Fruit fly (Drosophila melanogaster) whole organism, prepupa: ENCODE results near the gene CG15771.

Experiments
- CG10631 ChIP-seq: fragments of 200-800 bp; sonication (Bioruptor generic); optimal IDR thresholded peaks from 2 replicates; lab custom pipeline; 2016; ENCODE audit warnings: missing biosample characterization, missing genetic modification characterization
- CG10669 ChIP-seq: fragments of 200-800 bp; sonication (Bioruptor generic); optimal IDR thresholded peaks from 3 replicates; lab custom pipeline; 2018; ENCODE audit warnings: missing biosample characterization, mild to moderate bottlenecking, missing genetic modification characterization, moderate library complexity
- CG11294 ChIP-seq: fragments of 200-800 bp; sonication (Bioruptor generic); IDR thresholded peaks from 2 replicates; pipeline ENCODE4 v1.3.6; 2022; ENCODE audit warnings: missing biosample characterization, missing genetic modification characterization
- CG11762 ChIP-seq: fragments of 200-800 bp; sonication (Bioruptor generic); optimal IDR thresholded peaks from 3 replicates; lab custom pipeline; 2016; ENCODE audit warnings: missing biosample characterization, missing genetic modification characterization; ENCODE audit not compliant: insufficient read depth
- CG11902 ChIP-seq: fragments of 200-800 bp; sonication (Bioruptor generic); optimal IDR thresholded peaks from 3 replicates; lab custom pipeline; 2016; ENCODE audit warnings: missing biosample characterization, missing genetic modification characterization
- CG15336 ChIP-seq: fragments of 200-800 bp; sonication (Bioruptor generic); IDR thresholded peaks from 2 replicates; pipeline ENCODE4 v1.3.6; 2022; ENCODE audit warnings: missing biosample characterization, missing genetic modification characterization
- CG1621 ChIP-seq: fragments of 200-800 bp; sonication (Bioruptor generic); optimal IDR thresholded peaks from 3 replicates; lab custom pipeline; 2018; ENCODE audit warnings: missing biosample characterization, mild to moderate bottlenecking, missing genetic modification characterization
- CG16779 ChIP-seq: fragments of 200-800 bp; sonication (Bioruptor generic); optimal IDR thresholded peaks from 3 replicates; lab custom pipeline; 2017; ENCODE audit warnings: missing biosample characterization, mild to moderate bottlenecking, missing genetic modification characterization
- CG3032 ChIP-seq: fragments of 200-800 bp; optimal IDR thresholded peaks from 2 replicates; lab custom pipeline; 2019; ENCODE audit warnings: missing biosample characterization, mild to moderate bottlenecking, missing genetic modification characterization, moderate library complexity
- CG31627 ChIP-seq: fragments of 200-800 bp; sonication (Bioruptor generic); optimal IDR thresholded peaks from 3 replicates; lab custom pipeline; 2016; ENCODE audit warnings: missing biosample characterization, missing genetic modification characterization
- CG34406 ChIP-seq: fragments of 200-800 bp; sonication (Bioruptor generic); optimal IDR thresholded peaks from 3 replicates; lab custom pipeline; 2016; ENCODE audit warnings: missing biosample characterization, missing genetic modification characterization
- CG4318 ChIP-seq: fragments of 200-800 bp; sonication (Bioruptor generic); optimal IDR thresholded peaks from 3 replicates; lab custom pipeline; 2017; ENCODE audit warnings: missing biosample characterization, mild to moderate bottlenecking, missing genetic modification characterization
- CG6163 ChIP-seq: fragments of 200-800 bp; sonication (Bioruptor generic); IDR thresholded peaks from 3 replicates; pipeline ENCODE4 v1.3.6; 2022; ENCODE audit warnings: missing biosample characterization, missing genetic modification characterization
- CG6276 ChIP-seq: fragments of 200-800 bp; sonication (Bioruptor generic); optimal IDR thresholded peaks from 2 replicates; lab custom pipeline; 2017; ENCODE audit warnings: missing biosample characterization, mild to moderate bottlenecking, missing genetic modification characterization
- CG6808 ChIP-seq: fragments of 200-800 bp; sonication (Bioruptor generic); optimal IDR thresholded peaks from 3 replicates; lab custom pipeline; 2017; ENCODE audit warnings: missing biosample characterization, missing genetic modification characterization, mild to moderate bottlenecking, moderate library complexity, missing genetic modification reagents
- CG6854 ChIP-seq: fragments of 200-800 bp; sonication (Bioruptor generic); optimal IDR thresholded peaks from 2 replicates; lab custom pipeline; 2017; ENCODE audit warnings: missing biosample characterization, mild to moderate bottlenecking, missing genetic modification characterization
- CG7368 ChIP-seq: fragments of 200-800 bp; sonication (Bioruptor generic); optimal IDR thresholded peaks from 3 replicates; lab custom pipeline; 2016; ENCODE audit warnings: missing biosample characterization, missing genetic modification characterization
- CG8119 ChIP-seq: fragments of 200-800 bp; sonication (Bioruptor generic); IDR thresholded peaks from 3 replicates; pipeline ENCODE4 v1.3.6; 2022; ENCODE audit warnings: missing biosample characterization, missing genetic modification characterization
- CG8632 ChIP-seq: fragments of 200-800 bp; sonication (Bioruptor generic); optimal IDR thresholded peaks from 3 replicates; lab custom pipeline; 2016; ENCODE audit warnings: missing biosample characterization, missing genetic modification characterization
- CG9139 ChIP-seq: fragments of 200-800 bp; sonication (Bioruptor generic); optimal IDR thresholded peaks from 3 replicates; lab custom pipeline; 2017; ENCODE audit warnings: missing biosample characterization, mild to moderate bottlenecking, missing genetic modification characterization
- Eip75B ChIP-seq: fragments of 200-800 bp; sonication (Bioruptor generic); optimal IDR thresholded peaks from 3 replicates; lab custom pipeline; 2016; ENCODE audit warnings: missing biosample characterization, missing genetic modification characterization
- Eip78C ChIP-seq: fragments of 200-800 bp; sonication (Bioruptor generic); peaks from one replicate; lab custom pipeline; 2016; ENCODE audit warnings: missing biosample characterization, missing genetic modification characterization
- Eip93F ChIP-seq: fragments of 200-800 bp; sonication (Bioruptor generic); optimal IDR thresholded peaks from 2 replicates; lab custom pipeline; 2016; ENCODE audit warnings: missing biosample characterization, mild to moderate bottlenecking, missing genetic modification characterization
- Ets21C ChIP-seq: fragments of 200-800 bp; sonication (Bioruptor generic); optimal IDR thresholded peaks from 3 replicates; lab custom pipeline; 2016; ENCODE audit warnings: missing biosample characterization, missing genetic modification characterization
- Ets96B ChIP-seq: fragments of 200-800 bp; optimal IDR thresholded peaks from 2 replicates; lab custom pipeline; 2019; ENCODE audit warnings: missing biosample characterization, mild to moderate bottlenecking, missing genetic modification characterization, moderate library complexity
- Gug ChIP-seq: fragments of 200-800 bp; sonication (Bioruptor generic); IDR thresholded peaks from 2 replicates; pipeline ENCODE4 v1.3.6; 2022; ENCODE audit warnings: missing biosample characterization, missing genetic modification characterization
- Hr38 ChIP-seq: sonication (Bioruptor generic); optimal IDR thresholded peaks from 2 replicates; lab custom pipeline; 2016; ENCODE audit warnings: missing biosample characterization, missing genetic modification characterization
- Hr39 ChIP-seq: fragments of 200-800 bp; sonication (Bioruptor generic); optimal IDR thresholded peaks from 2 replicates; lab custom pipeline; 2016; ENCODE audit warnings: missing biosample characterization, missing genetic modification characterization
- Hr4 ChIP-seq: fragments of 200-800 bp; sonication (Bioruptor generic); optimal IDR thresholded peaks from 3 replicates; lab custom pipeline; 2016; ENCODE audit warnings: missing biosample characterization, missing genetic modification characterization
- Lpt ChIP-seq: fragments of 200-800 bp; sonication (Bioruptor generic); optimal IDR thresholded peaks from 3 replicates; lab custom pipeline; 2016; ENCODE audit warnings: missing biosample characterization, missing genetic modification characterization
- Met ChIP-seq: fragments of 200-800 bp; sonication (Bioruptor generic); optimal IDR thresholded peaks from 3 replicates; lab custom pipeline; 2016; ENCODE audit warnings: missing biosample characterization, missing genetic modification characterization
- OdsH ChIP-seq: fragments of 200-800 bp; sonication (Bioruptor generic); optimal IDR thresholded peaks from 3 replicates; lab custom pipeline; 2016; ENCODE audit warnings: missing biosample characterization, missing genetic modification characterization
- Sox102F ChIP-seq: fragments of 200-800 bp; sonication (Bioruptor generic); optimal IDR thresholded peaks from 2 replicates; lab custom pipeline; 2016; ENCODE audit warnings: missing biosample characterization, mild to moderate bottlenecking, missing genetic modification characterization
- Sox15 ChIP-seq: fragments of 200-800 bp; sonication (Bioruptor generic); optimal IDR thresholded peaks from 3 replicates; lab custom pipeline; 2016; ENCODE audit warnings: missing biosample characterization, missing genetic modification characterization
- acj6 ChIP-seq: fragments of 200-800 bp; sonication (Bioruptor generic); optimal IDR thresholded peaks from 3 replicates; lab custom pipeline; 2016; ENCODE audit warnings: missing biosample characterization, missing genetic modification characterization
- cyc ChIP-seq: fragments of 200-800 bp; sonication (Bioruptor generic); optimal IDR thresholded peaks from 3 replicates; lab custom pipeline; 2016; ENCODE audit warnings: missing biosample characterization, missing genetic modification characterization
- dac ChIP-seq: fragments of 200-800 bp; sonication (Bioruptor generic); optimal IDR thresholded peaks from 2 replicates; lab custom pipeline; 2017; ENCODE audit warnings: missing biosample characterization, mild to moderate bottlenecking, missing genetic modification characterization
- esn ChIP-seq: fragments of 200-800 bp; sonication (Bioruptor generic); optimal IDR thresholded peaks from 2 replicates; lab custom pipeline; 2016; ENCODE audit warnings: missing biosample characterization, mild to moderate bottlenecking, missing genetic modification characterization, moderate library complexity
- fd59A ChIP-seq: fragments of 200-800 bp; sonication (Bioruptor generic); optimal IDR thresholded peaks from 2 replicates; lab custom pipeline; 2017; ENCODE audit warnings: missing biosample characterization, mild to moderate bottlenecking, missing genetic modification characterization, missing genetic modification reagents
- fd85E ChIP-seq: fragments of 200-800 bp; sonication (Bioruptor generic); optimal IDR thresholded peaks from 3 replicates; lab custom pipeline; 2016; ENCODE audit warnings: missing biosample characterization, missing genetic modification characterization
- fkh ChIP-seq: fragments of 200-800 bp; sonication (Bioruptor generic); optimal IDR thresholded peaks from 3 replicates; lab custom pipeline; 2017; ENCODE audit warnings: missing biosample characterization, mild to moderate bottlenecking, missing genetic modification characterization, moderate library complexity
- lz ChIP-seq: fragments of 200-800 bp; sonication (Bioruptor generic); optimal IDR thresholded peaks from 3 replicates; lab custom pipeline; 2016; ENCODE audit warnings: missing biosample characterization, missing genetic modification characterization
- net ChIP-seq: fragments of 200-800 bp; sonication (Bioruptor generic); optimal IDR thresholded peaks from 3 replicates; lab custom pipeline; 2016; ENCODE audit warnings: missing biosample characterization, missing genetic modification characterization
- spab ChIP-seq: fragments of 200-800 bp; sonication (Bioruptor generic); optimal IDR thresholded peaks from 2 replicates; lab custom pipeline; 2017; ENCODE audit warnings: missing biosample characterization, mild to moderate bottlenecking, missing genetic modification characterization, missing genetic modification reagents
- ss ChIP-seq, 2 experiments: fragments of 200-800 bp; sonication (Bioruptor generic); optimal IDR thresholded peaks; 2 replicates in 1 of 2; 3 replicates in 1 of 2; lab custom pipeline; 2017 to 2018; ENCODE audit warnings: mild to moderate bottlenecking in 2 of 2, missing biosample characterization in 2 of 2, missing genetic modification characterization in 2 of 2, moderate library complexity in 1 of 2
- svp ChIP-seq: fragments of 200-800 bp; sonication (Bioruptor generic); peaks from one replicate; lab custom pipeline; 2016; ENCODE audit warnings: missing biosample characterization, missing genetic modification characterization
- topi ChIP-seq: fragments of 200-800 bp; sonication (Bioruptor generic); optimal IDR thresholded peaks from 3 replicates; lab custom pipeline; 2016; ENCODE audit warnings: missing biosample characterization, missing genetic modification characterization
- vri ChIP-seq: fragments of 200-800 bp; sonication (Bioruptor generic); optimal IDR thresholded peaks from 3 replicates; lab custom pipeline; 2016; ENCODE audit warnings: missing biosample characterization, mild to moderate bottlenecking, missing genetic modification characterization

CG15771 gene

DNA sequence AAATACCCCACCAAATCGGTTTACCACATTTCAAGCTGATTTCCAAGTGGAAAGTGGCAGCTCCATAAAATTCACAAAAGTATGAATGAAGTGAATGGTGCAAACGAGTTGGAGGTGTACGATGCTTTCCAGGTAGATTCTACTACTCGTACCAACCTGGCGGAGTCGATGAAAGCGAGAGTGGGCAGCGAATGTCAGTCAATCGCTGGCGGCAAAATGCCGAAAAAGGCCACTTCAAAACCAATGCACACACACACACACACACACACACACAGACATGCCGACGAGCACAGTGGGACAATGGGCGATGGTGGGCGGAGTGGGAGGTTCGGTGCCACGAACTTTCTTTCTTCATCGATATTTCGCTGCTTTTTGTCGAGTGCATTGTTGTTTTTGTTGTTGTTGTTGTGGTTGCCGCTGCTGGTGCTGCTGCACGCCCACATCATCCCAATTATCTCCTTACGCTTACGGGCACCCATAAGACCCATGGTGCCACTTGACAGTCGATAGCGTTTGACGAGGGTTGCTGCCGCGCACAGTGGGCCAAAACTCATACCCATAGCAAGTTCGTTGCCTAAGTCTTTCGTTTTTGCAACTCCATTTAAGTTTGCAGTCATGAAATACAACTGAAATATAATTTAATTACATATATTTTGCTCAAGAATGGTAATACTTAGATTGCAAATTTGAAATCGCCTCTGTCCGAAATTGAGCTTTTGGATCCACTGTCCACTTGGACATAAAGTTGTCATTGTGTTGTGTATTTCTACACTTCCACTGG, 28.1 kb downstream of the CG15771 start (continued):
- TF ChIP-seq dac (peak; percentile 64), Met (GFP tag; lab: Kevin White, UChicago) (peak; percentile 82), CG10669 (peak; percentile 36), CG34406 (GFP tag; lab: Kevin White, UChicago) (peak; percentile 63), lz (GFP tag; lab: Kevin White, UChicago) (peak; percentile 76), ss (GFP tag; optimal IDR thresholded peaks at IDR 0.05; lab: Kevin White, UChicago) (peak; percentile 14 to 19), fd59A (GFP tag; lab: Kevin White, UChicago) (peak; percentile 37), fd85E (no peak), Hr39 (GFP tag; lab: Kevin White, UChicago) (peak; percentile 68), CG6163 (GFP tag; lab: Robert Waterston, UW) (peak; percentile 72; the same call in 2 of the 3 replicates), CG16779 (tag; lab: Kevin White, UChicago) (no peak), CG6854 (GFP tag; lab: Kevin White, UChicago) (peak; percentile 20), Lpt (peak; percentile 66), Eip75B (GFP tag; lab: Kevin White, UChicago) (peak; percentile 58), fkh (GFP tag; lab: Kevin White, UChicago) (no peak), CG8119 (GFP tag; lab: Robert Waterston, UW) (peak; percentile 85), CG6276 (GFP tag; lab: Kevin White, UChicago) (peak; percentile 66), spab (GFP tag; lab: Kevin White, UChicago) (peak; percentile 1), CG11762 (GFP tag; lab: Kevin White, UChicago) (peak; percentile 60)

DNA sequence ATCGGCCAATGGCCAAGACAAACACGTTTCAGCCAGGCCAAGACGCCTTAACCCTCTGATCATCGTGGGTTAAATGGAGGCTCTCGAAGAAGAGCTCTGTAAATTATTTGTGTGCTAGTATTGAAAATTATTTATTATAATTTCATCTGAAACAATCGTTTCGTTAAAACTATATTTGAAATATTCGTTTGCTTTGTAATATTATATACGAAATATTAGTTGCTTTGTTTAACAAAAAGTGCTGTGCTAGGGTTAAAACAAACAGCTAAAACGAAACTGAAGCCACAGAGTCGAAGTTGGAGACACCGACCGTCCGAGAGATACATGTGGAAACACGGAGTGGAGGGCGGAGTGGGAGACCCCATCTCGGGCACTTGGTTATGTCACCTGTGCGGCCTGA, 31.2 kb downstream of the CG15771 start:
- TF ChIP-seq CG31627 (GFP tag; lab: Kevin White, UChicago) (peak; percentile 54), CG9139 (GFP tag; lab: Kevin White, UChicago) (no peak), dac (peak; percentile 62), Eip78C (GFP tag; lab: Kevin White, UChicago) (peak; percentile 89), CG8632 (GFP tag; lab: Kevin White, UChicago) (no peak), Hr38 (GFP tag; lab: Kevin White, UChicago) (no peak), OdsH (peak; percentile 79), Sox102F (GFP tag; lab: Kevin White, UChicago) (peak; percentile 78), acj6 (GFP tag; lab: Kevin White, UChicago) (peak; percentile 70), CG10631 (GFP tag; lab: Kevin White, UChicago) (peak; percentile 67), Eip75B (GFP tag; lab: Kevin White, UChicago) (peak; percentile 64), fd59A (GFP tag; lab: Kevin White, UChicago) (peak; percentile 34), CG11294 (peak; percentile 71), Ets21C (peak; percentile 4), Eip93F (GFP tag; lab: Kevin White, UChicago) (peak; percentile 11), CG6808 (GFP tag; lab: Kevin White, UChicago) (no peak), CG3032 (tag; lab: Kevin White, UChicago) (no peak), CG10669 (no peak), CG4318 (GFP tag; lab: Kevin White, UChicago) (peak; percentile 65), Met (GFP tag; lab: Kevin White, UChicago) (peak; percentile 74), Ets96B (tag; lab: Kevin White, UChicago) (no peak), CG11902 (GFP tag; lab: Kevin White, UChicago) (no peak), CG7368 (no peak), topi (GFP tag; lab: Kevin White, UChicago) (no peak), Lpt (peak; percentile 82), CG1621 (no peak), Hr4 (GFP tag; lab: Kevin White, UChicago) (peak; percentile 88), cyc (no peak), CG15336 (GFP tag; lab: Robert Waterston, UW) (peak; percentile 93), net (GFP tag; lab: Kevin White, UChicago) (peak; percentile 78), svp (GFP tag; lab: Kevin White, UChicago) (peak; percentile 71), vri (GFP tag; lab: Kevin White, UChicago) (peak; percentile 72), fd85E (no peak), esn (GFP tag; lab: Kevin White, UChicago) (peak; percentile 77), spab (GFP tag; lab: Kevin White, UChicago) (no peak), CG34406 (GFP tag; lab: Kevin White, UChicago) (peak; percentile 62), Sox15 (GFP tag; lab: Kevin White, UChicago) (peak; percentile 32), Gug (GFP tag; lab: Robert Waterston, UW) (peak; percentile 63)
